Worm (Caenorhabditis elegans): ENCODE results near the gene nhr-281.

Gene nhr-281

ce11 chrX:14145634-14146033 lies 32.4 kb upstream of the nhr-281 start:
- TF ChIP-seq bed-2 (GFP tag; IDR thresholded peaks at IDR 0.05) (no peak), hlh-12 (tag; optimal IDR thresholded peaks at IDR 0.05) (no peak), nfya-2 (GFP tag; IDR thresholded peaks at IDR 0.05) (no peak), mel-28 (tag; optimal IDR thresholded peaks at IDR 0.05; ENCODE audit: borderline replicate concordance) (no peak), ztf-3 (GFP tag; optimal IDR thresholded peaks at IDR 0.05) (no peak), snpc-4 (GFP tag; optimal IDR thresholded peaks at IDR 0.05) (no peak), snpc-4 (tag; optimal IDR thresholded peaks at IDR 0.05) (peak in 2 of 4 experiments; percentile 1 to 14), F57C9.4 (tag; optimal IDR thresholded peaks at IDR 0.05) (no peak), Y56A3A.18 (GFP tag; IDR thresholded peaks at IDR 0.05) (no peak), gei-17 (GFP tag; optimal IDR thresholded peaks at IDR 0.05) (no peak), cebp-1 (GFP tag; IDR thresholded peaks at IDR 0.05) (peak; percentile 80), cebp-1 (tag; optimal IDR thresholded peaks at IDR 0.05) (peak; percentile 90)

- TF ChIP-seq attf-3 (GFP tag; conservative IDR thresholded peaks at IDR 0.05), result no peak
- no peak for TF ChIP-seq pbrm-1 (GFP tag; IDR thresholded peaks at IDR 0.05)
- TF ChIP-seq ceh-58 (GFP tag; IDR thresholded peaks at IDR 0.05), result no peak
- TF ChIP-seq mel-28 (tag; optimal IDR thresholded peaks at IDR 0.05; ENCODE audit: borderline replicate concordance), result no peak
- TF ChIP-seq madf-6 (GFP tag; IDR thresholded peaks at IDR 0.05), result no peak
- TF ChIP-seq ama-1 (optimal IDR thresholded peaks at IDR 0.05), result no peak
- TF ChIP-seq ama-1 (GFP tag; optimal IDR thresholded peaks at IDR 0.05), result no peak
- no peak for TF ChIP-seq nfyb-1 (GFP tag; IDR thresholded peaks at IDR 0.05)
- TF ChIP-seq ceh-27 (GFP tag; optimal IDR thresholded peaks at IDR 0.05), result no peak
- TF ChIP-seq tbx-9 (tag; optimal IDR thresholded peaks at IDR 0.05; ENCODE audit: borderline replicate concordance), result no peak
- TF ChIP-seq F22D6.2 (tag; optimal IDR thresholded peaks at IDR 0.05), result no peak
- TF ChIP-seq hrde-1 (tag; optimal IDR thresholded peaks at IDR 0.05; ENCODE audit: borderline replicate concordance), result no peak
- TF ChIP-seq ZK185.1 (tag; optimal IDR thresholded peaks at IDR 0.05; ENCODE audit: poor library complexity, severe bottlenecking), result no peak
- TF ChIP-seq B0019.2 (GFP tag; conservative IDR thresholded peaks at IDR 0.05), result no peak
- TF ChIP-seq madf-3 (GFP tag; IDR thresholded peaks at IDR 0.05), result no peak
Observed at ce11 chrX:14141896-14142392, 28.7 kb upstream of the nhr-281 start, which contains the start of gene ceh-89. TSS of gene ceh-89 (plus strand) at chrX:14141946.

ce11 chrX:14141344-14141841 lies 28.1 kb upstream of the nhr-281 start:
- TF ChIP-seq aptf-3 (GFP tag; IDR thresholded peaks at IDR 0.05), result no peak
- TF ChIP-seq snpc-3.4 (tag; optimal IDR thresholded peaks at IDR 0.05), result no peak
- no peak for TF ChIP-seq madf-6 (GFP tag; IDR thresholded peaks at IDR 0.05)
- TF ChIP-seq F57C9.4 (tag; optimal IDR thresholded peaks at IDR 0.05), result no peak
- no peak for TF ChIP-seq ceh-58 (GFP tag; IDR thresholded peaks at IDR 0.05)
- no peak for TF ChIP-seq zfh-2 (GFP tag; conservative IDR thresholded peaks at IDR 0.05)
- no peak for TF ChIP-seq egrh-3 (GFP tag; IDR thresholded peaks at IDR 0.05)
- no peak for TF ChIP-seq D2030.7 (GFP tag; IDR thresholded peaks at IDR 0.05)
- TF ChIP-seq sea-2 (GFP tag; IDR thresholded peaks at IDR 0.05), result no peak
- TF ChIP-seq ccch-3 (GFP tag; optimal IDR thresholded peaks at IDR 0.05), result no peak
- no peak for TF ChIP-seq nfya-2 (GFP tag; IDR thresholded peaks at IDR 0.05)
- TF ChIP-seq Y95B8A.8 (GFP tag; IDR thresholded peaks at IDR 0.05), result no peak

- TF ChIP-seq nhr-179 (tag; optimal IDR thresholded peaks at IDR 0.05), result no peak
- TF ChIP-seq ceh-79 (tag; optimal IDR thresholded peaks at IDR 0.05), result no peak
- no peak for TF ChIP-seq F57C9.4 (tag; optimal IDR thresholded peaks at IDR 0.05)
- TF ChIP-seq Y56A3A.18 (GFP tag; IDR thresholded peaks at IDR 0.05), result no peak
- TF ChIP-seq tbx-9 (tag; optimal IDR thresholded peaks at IDR 0.05; ENCODE audit: borderline replicate concordance), result no peak
- no peak for TF ChIP-seq F22D6.2 (tag; optimal IDR thresholded peaks at IDR 0.05)
- no peak for TF ChIP-seq C17E4.6 (GFP tag; IDR thresholded peaks at IDR 0.05)
- TF ChIP-seq unc-130 (GFP tag; optimal IDR thresholded peaks at IDR 0.05), result no peak
- no peak for TF ChIP-seq sea-2 (GFP tag; IDR thresholded peaks at IDR 0.05)
- no peak for TF ChIP-seq Y67H2A.10 (GFP tag; conservative IDR thresholded peaks at IDR 0.05)
- TF ChIP-seq T26A5.8 (tag; optimal IDR thresholded peaks at IDR 0.05), result no peak
Observed at ce11 chrX:14140040-14140439, 26.8 kb upstream of the nhr-281 start, which contains the start of gene nkat-1. TSS of gene nkat-1 (minus strand) at chrX:14140140.

Measured in whole organism, young adult.